Fruit fly (Drosophila melanogaster): ENCODE measurements around the gene Dd.

Dd gene

DNA sequence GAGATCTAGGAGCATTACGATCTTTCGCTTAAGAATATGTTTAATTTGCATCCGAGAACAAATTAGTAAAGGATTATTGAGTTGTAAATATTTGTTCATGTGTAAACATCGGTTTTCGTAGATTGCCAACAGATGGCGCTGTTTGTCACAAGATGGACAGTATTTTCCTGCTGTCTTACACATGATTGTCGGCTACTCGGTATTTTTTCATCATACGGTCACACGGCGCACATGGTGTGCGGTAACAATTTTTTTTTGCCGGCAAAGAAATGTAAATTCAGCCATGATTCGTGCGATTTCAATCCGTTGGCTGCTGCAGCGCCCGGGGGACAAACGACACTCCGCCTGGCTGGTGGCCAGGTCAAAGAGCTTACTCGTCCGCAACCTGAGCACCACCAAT, 39.1 kb upstream of the Dd start, which contains the start of the genes bbx and waw (continued):
- TF ChIP-seq CHES-1-like (GFP tag; optimal IDR thresholded peaks at IDR 0.05) (peak; percentile 40), CG12104 (GFP tag; optimal IDR thresholded peaks at IDR 0.05) (no peak), CG16813 (GFP tag; IDR thresholded peaks at IDR 0.05; ENCODE audit: partially characterized antibody) (no peak), CG9817 (tag; optimal IDR thresholded peaks at IDR 0.05) (peak; percentile 8), CG10654 (GFP tag; optimal IDR thresholded peaks at IDR 0.05) (no peak), slp2 (GFP tag; optimal IDR thresholded peaks at IDR 0.05) (no peak), fd64A (GFP tag; optimal IDR thresholded peaks at IDR 0.05) (no peak), CG34376 (GFP tag; optimal IDR thresholded peaks at IDR 0.05) (peak; percentile 20), CG3281 (GFP tag; optimal IDR thresholded peaks at IDR 0.05) (no peak), chif (GFP tag; optimal IDR thresholded peaks at IDR 0.05) (peak in 1 of 2 experiments; percentile 11), fd96Cb (tag; optimal IDR thresholded peaks at IDR 0.05) (no peak), onecut (GFP tag; IDR thresholded peaks at IDR 0.05) (peak; percentile 48), exex (tag; optimal IDR thresholded peaks at IDR 0.05) (no peak), aop (GFP tag; IDR thresholded peaks at IDR 0.05) (no peak), ind (GFP tag; optimal IDR thresholded peaks at IDR 0.05) (no peak), wor (GFP tag; IDR thresholded peaks at IDR 0.05) (no peak), CG8290 (GFP tag; optimal IDR thresholded peaks at IDR 0.05) (peak; percentile 5), CG8290 (tag; optimal IDR thresholded peaks at IDR 0.05) (no peak), CG6254 (GFP tag; optimal IDR thresholded peaks at IDR 0.05) (no peak), CG30020 (tag; optimal IDR thresholded peaks at IDR 0.05) (peak; percentile 8), Dll (GFP tag; IDR thresholded peaks at IDR 0.05; ENCODE audit: partially characterized antibody) (0 out of 4 replicates have a peak, but pooled peaks have one; percentile 20), HHEX (GFP tag; optimal IDR thresholded peaks at IDR 0.05) (peak; percentile 34), chm (GFP tag; IDR thresholded peaks at IDR 0.05) (no peak), fru (optimal IDR thresholded peaks at IDR 0.05) (no peak), CG1024 (GFP tag; IDR thresholded peaks at IDR 0.05) (no peak), CG14965 (GFP tag; optimal IDR thresholded peaks at IDR 0.05; ENCODE audit: borderline replicate concordance) (no peak), Ravus (GFP tag; IDR thresholded peaks at IDR 0.05) (no peak), CG10267 (tag; optimal IDR thresholded peaks at IDR 0.05) (peak; percentile 34), CG8924 (tag; optimal IDR thresholded peaks at IDR 0.05) (no peak), vfl (GFP tag; optimal IDR thresholded peaks at IDR 0.05) (no peak), CTCF (GFP tag; optimal IDR thresholded peaks at IDR 0.05) (peak; percentile 94), CG8478 (optimal IDR thresholded peaks at IDR 0.05) (no peak), repo (GFP tag; optimal IDR thresholded peaks at IDR 0.05) (no peak), CG17829 (tag; optimal IDR thresholded peaks at IDR 0.05) (peak; percentile 26), Dfd (GFP tag; optimal IDR thresholded peaks at IDR 0.05) (no peak), croc (GFP tag; conservative IDR thresholded peaks at IDR 0.05) (no peak), MESR4 (GFP tag; optimal IDR thresholded peaks at IDR 0.05) (peak; percentile 71), CG6791 (GFP tag; IDR thresholded peaks at IDR 0.05; ENCODE audit: partially characterized antibody) (no peak), CG3163 (GFP tag; optimal IDR thresholded peaks at IDR 0.05) (no peak), Sox102F (GFP tag; optimal IDR thresholded peaks at IDR 0.05) (no peak), gsb (GFP tag; IDR thresholded peaks at IDR 0.05) (no peak), lmd (GFP tag; IDR thresholded peaks at IDR 0.05) (peak; percentile 11; the same call in 1 of the 2 replicates), CG4424 (GFP tag; optimal IDR thresholded peaks at IDR 0.05) (peak; percentile 8), CG11093 (GFP tag; IDR thresholded peaks at IDR 0.05) (no peak), CG13624 (GFP tag; optimal IDR thresholded peaks at IDR 0.05) (peak; percentile 38), fd3F (GFP tag; optimal IDR thresholded peaks at IDR 0.05) (no peak), Ets97D (GFP tag; optimal IDR thresholded peaks at IDR 0.05) (peak; percentile 37), dpn (GFP tag; optimal IDR thresholded peaks at IDR 0.05) (peak in 1 of 2 experiments; percentile 16), ems (GFP tag; optimal IDR thresholded peaks at IDR 0.05) (no peak), tap (tag; optimal IDR thresholded peaks at IDR 0.05) (no peak), Mes4 (GFP tag; optimal IDR thresholded peaks at IDR 0.05) (peak; percentile 4), Abd-B (GFP tag; optimal IDR thresholded peaks at IDR 0.05) (no peak), Oli (tag; optimal IDR thresholded peaks at IDR 0.05) (no peak)

Data from whole organism, embryonic.